Worm (Caenorhabditis elegans) whole organism, dauer: ENCODE results near the gene pigc-1.
"Not testable (repeated sequence)": the region's sequence is repeated elsewhere in the genome, so short reads cannot be mapped to it uniquely, and the experiment has no call there.

ENCODE experiments used
- unc-62 ChIP-seq: sonication (generic microtip); optimal IDR thresholded peaks from 2 replicates; lab custom pipeline; 2017; ENCODE audit warnings: missing biosample characterization, missing genetic modification reagents, missing genetic modification characterization

Gene pigc-1

ce11 chrIV:9300127-9300526 lies 42.8 kb downstream of the pigc-1 start, which contains the start of gene F49C12.3:
Gene F49C12.3, plus strand, starts transcription at chrIV:9300427.
- TF ChIP-seq unc-62 = no peak

ce11 chrIV:9299145-9299544 lies 43.8 kb downstream of the pigc-1 start, which contains the start of gene F49C12.2:
Gene F49C12.2, minus strand, starts transcription at chrIV:9299245.
- TF ChIP-seq unc-62 = no peak

- no peak for TF ChIP-seq unc-62
Observed at ce11 chrIV:9296285-9296684, 46.7 kb downstream of the pigc-1 start, which contains the start of gene F49C12.1. Gene F49C12.1, minus strand, starts transcription at chrIV:9296354.

ce11 chrIV:9293825-9294224 lies 49.1 kb downstream of the pigc-1 start, which contains the start of gene nhr-264:
Gene nhr-264, minus strand, starts transcription at chrIV:9293925.
- not testable (repeated sequence) for TF ChIP-seq unc-62
